Worm (Caenorhabditis elegans): ENCODE data around the gene F53F8.3.

ce11 chrV:20711733-20712132, 22.4 kb upstream of the F53F8.3 start:
- TF ChIP-seq repo-1 (tag; optimal IDR thresholded peaks at IDR 0.05) (no peak), ztf-28 (GFP tag; IDR thresholded peaks at IDR 0.05) (no peak), F49E8.2 (tag; optimal IDR thresholded peaks at IDR 0.05; ENCODE audit: insufficient read depth) (no peak), ceh-91 (GFP tag; IDR thresholded peaks at IDR 0.05) (no peak), gei-17 (GFP tag; optimal IDR thresholded peaks at IDR 0.05) (no peak), sea-2 (GFP tag; IDR thresholded peaks at IDR 0.05) (no peak), akir-1 (GFP tag; optimal IDR thresholded peaks at IDR 0.05) (no peak), F52B5.7 (tag; optimal IDR thresholded peaks at IDR 0.05) (no peak), hmg-1.2 (GFP tag; IDR thresholded peaks at IDR 0.05) (peak; percentile 19; the same call in 1 of the 2 replicates), unc-130 (GFP tag; optimal IDR thresholded peaks at IDR 0.05) (no peak), F57A8.1 (GFP tag; optimal IDR thresholded peaks at IDR 0.05) (no peak), ceh-40 (GFP tag; IDR thresholded peaks at IDR 0.05) (no peak), ekl-4 (GFP tag; IDR thresholded peaks at IDR 0.05) (no peak)
